Fruit fly (Drosophila melanogaster): ENCODE data around the gene ORMDL.

ORMDL gene

dm6 chr3L:21604265-21604664 is 30.8 kb upstream of the ORMDL start (continued):
- TF ChIP-seq CG13424 (tag; optimal IDR thresholded peaks at IDR 0.05) (no peak), lola (GFP tag; optimal IDR thresholded peaks at IDR 0.05) (peak in 1 of 3 experiments; percentile 13), CG34422 (GFP tag; IDR thresholded peaks at IDR 0.05) (peak; percentile 61; the same call in 1 of the 3 replicates), cato (GFP tag; optimal IDR thresholded peaks at IDR 0.05; ENCODE audit: borderline replicate concordance) (no peak), CG2129 (GFP tag; IDR thresholded peaks at IDR 0.05; ENCODE audit: partially characterized antibody) (no peak), CG4404 (GFP tag; IDR thresholded peaks at IDR 0.05) (no peak), CG4617 (GFP tag; optimal IDR thresholded peaks at IDR 0.05; ENCODE audit: borderline replicate concordance) (peak; percentile 46), vvl (GFP tag; IDR thresholded peaks at IDR 0.05) (peak; percentile 71; the same call in 1 of the 2 replicates), YL-1 (GFP tag; optimal IDR thresholded peaks at IDR 0.05) (no peak), sisA (GFP tag; IDR thresholded peaks at IDR 0.05) (peak; percentile 74), grau (tag; optimal IDR thresholded peaks at IDR 0.05) (no peak), phol (tag; optimal IDR thresholded peaks at IDR 0.05) (peak; percentile 47), CG8924 (tag; optimal IDR thresholded peaks at IDR 0.05) (no peak), mld (GFP tag; IDR thresholded peaks at IDR 0.05; ENCODE audit: partially characterized antibody) (no peak), CG11695 (GFP tag; IDR thresholded peaks at IDR 0.05) (no peak), tap (tag; optimal IDR thresholded peaks at IDR 0.05) (no peak), unpg (GFP tag; optimal IDR thresholded peaks at IDR 0.05) (no peak), Sin3A (optimal IDR thresholded peaks at IDR 0.05) (no peak), Atf-2 (GFP tag; optimal IDR thresholded peaks at IDR 0.05) (peak; percentile 67), pzg (GFP tag; optimal IDR thresholded peaks at IDR 0.05) (no peak), CG10366 (GFP tag; IDR thresholded peaks at IDR 0.05) (peak; percentile 51), btn (GFP tag; optimal IDR thresholded peaks at IDR 0.05) (peak; percentile 17), CG3281 (GFP tag; optimal IDR thresholded peaks at IDR 0.05) (no peak), gro (GFP tag; optimal IDR thresholded peaks at IDR 0.05) (no peak), mirr (GFP tag; optimal IDR thresholded peaks at IDR 0.05) (no peak), chn (GFP tag; optimal IDR thresholded peaks at IDR 0.05) (peak; percentile 54), vfl (GFP tag; optimal IDR thresholded peaks at IDR 0.05) (peak; percentile 14), Ravus (GFP tag; IDR thresholded peaks at IDR 0.05) (no peak), pho (GFP tag; optimal IDR thresholded peaks at IDR 0.05) (peak; percentile 36), E2f2 (GFP tag; IDR thresholded peaks at IDR 0.05) (peak; percentile 72), CG17328 (GFP tag; IDR thresholded peaks at IDR 0.05) (peak; percentile 61; the same call in 1 of the 2 replicates), CG17568 (GFP tag; optimal IDR thresholded peaks at IDR 0.05) (no peak), ftz-f1 (GFP tag; optimal IDR thresholded peaks at IDR 0.05) (peak; percentile 67), pum (GFP tag; optimal IDR thresholded peaks at IDR 0.05) (peak; percentile 77), gcm2 (GFP tag; optimal IDR thresholded peaks at IDR 0.05) (no peak), usp (GFP tag; optimal IDR thresholded peaks at IDR 0.05) (no peak), CG30403 (GFP tag; optimal IDR thresholded peaks at IDR 0.05) (peak; percentile 73), grn (GFP tag; optimal IDR thresholded peaks at IDR 0.05) (no peak), ro (GFP tag; IDR thresholded peaks at IDR 0.05) (no peak), esg (GFP tag; conservative IDR thresholded peaks at IDR 0.05) (no peak), sna (GFP tag; IDR thresholded peaks at IDR 0.05; ENCODE audit: partially characterized antibody) (no peak), B-H2 (GFP tag; optimal IDR thresholded peaks at IDR 0.05) (no peak), CG16863 (GFP tag; optimal IDR thresholded peaks at IDR 0.05) (peak; percentile 68), CG6813 (GFP tag; optimal IDR thresholded peaks at IDR 0.05) (no peak), TFAM (GFP tag; optimal IDR thresholded peaks at IDR 0.05) (no peak), CrebB (tag; optimal IDR thresholded peaks at IDR 0.05) (no peak), CG4424 (GFP tag; optimal IDR thresholded peaks at IDR 0.05) (peak; percentile 56), slp2 (GFP tag; optimal IDR thresholded peaks at IDR 0.05) (no peak), tgo (GFP tag; IDR thresholded peaks at IDR 0.05) (peak; percentile 59), lbe (GFP tag; optimal IDR thresholded peaks at IDR 0.05) (no peak), CG17385 (GFP tag; optimal IDR thresholded peaks at IDR 0.05) (peak; percentile 23), Xrp1 (GFP tag; IDR thresholded peaks at IDR 0.05) (peak; percentile 37; the same call in 1 of the 2 replicates)

All from whole organism, embryonic.